Worm (Caenorhabditis elegans) whole organism, L4 larva: Measurements from ENCODE around the gene F26D11.2.

Experiments used
- aly-2 ChIP-seq: sonication (generic microtip); optimal IDR thresholded peaks from 2 replicates; lab custom pipeline; 2018; ENCODE audit warnings: missing biosample characterization, missing genetic modification characterization
- ama-1 ChIP-seq: fragments of 150-350 bp; optimal IDR thresholded peaks from 2 replicates; lab custom pipeline; 2014; ENCODE audit warnings: inconsistent platforms, mixed read lengths
- dmd-9 ChIP-seq: fragments of 200-800 bp; sonication (Bioruptor generic); IDR thresholded peaks from 2 replicates; pipeline ENCODE4 v1.3.6; 2022; ENCODE audit warnings: missing genetic modification reagents, missing genetic modification characterization, missing compliant biosample characterization
- lin-15B ChIP-seq: fragments of 150-350 bp; sonication (generic microtip); optimal IDR thresholded peaks from 3 replicates; lab custom pipeline; 2014; ENCODE audit warnings: missing biosample characterization, missing genetic modification characterization
- lin-39 ChIP-seq: fragments of 150-350 bp; optimal IDR thresholded peaks from 2 replicates; lab custom pipeline; 2014; ENCODE audit warnings: missing biosample characterization, missing genetic modification reagents, missing genetic modification characterization
- madf-9 ChIP-seq: fragments of 200-800 bp; sonication (Bioruptor generic); conservative IDR thresholded peaks from 2 replicates; pipeline ENCODE4 v1.3.6; 2022; ENCODE audit warnings: missing genetic modification reagents, missing genetic modification characterization, missing compliant biosample characterization
- nhr-102 ChIP-seq: sonication (generic microtip); optimal IDR thresholded peaks from 2 replicates; lab custom pipeline; 2016; ENCODE audit warnings: mild to moderate bottlenecking, missing genetic modification characterization, moderate library complexity, missing compliant biosample characterization
- nhr-77 ChIP-seq: fragments of 150-350 bp; optimal IDR thresholded peaks from 2 replicates; lab custom pipeline; 2014; ENCODE audit warnings: missing biosample characterization, missing genetic modification characterization
- sdz-12 ChIP-seq: fragments of 200-800 bp; sonication (Bioruptor generic); optimal IDR thresholded peaks from 2 replicates; lab custom pipeline; 2018; ENCODE audit warnings: mild to moderate bottlenecking, missing genetic modification characterization, missing compliant biosample characterization
- snpc-4 ChIP-seq: fragments of 150-350 bp; optimal IDR thresholded peaks from 2 replicates; lab custom pipeline; 2014; ENCODE audit warnings: missing biosample characterization, missing genetic modification characterization
- unc-130 ChIP-seq: sonication (generic microtip); optimal IDR thresholded peaks from 2 replicates; lab custom pipeline; 2016; ENCODE audit warnings: missing genetic modification reagents, missing genetic modification characterization, missing compliant biosample characterization
- unc-39 ChIP-seq: sonication (generic microtip); optimal IDR thresholded peaks from 2 replicates; lab custom pipeline; 2017; ENCODE audit warnings: missing biosample characterization, missing genetic modification characterization
- unc-62 ChIP-seq, 3 experiments: fragments of 150-350 bp in 1 of 3; sonication (generic microtip); optimal IDR thresholded peaks in 2 of 3; peaks in 1 of 3; 1 replicate in 1 of 3; 2 replicates in 2 of 3; lab custom pipeline; 2014 to 2017; ENCODE audit warnings: missing biosample characterization in 3 of 3, missing genetic modification characterization in 3 of 3, missing genetic modification reagents in 3 of 3, missing genotype in 1 of 3
- zag-1 ChIP-seq: fragments of 150-350 bp; optimal IDR thresholded peaks from 2 replicates; lab custom pipeline; 2014; ENCODE audit warnings: missing biosample characterization, missing genetic modification characterization

- TF ChIP-seq madf-9 (GFP tag; lab: Robert Waterston, UW) (no peak), lin-39 (tag; lab: Kevin White, UChicago) (no peak), unc-130 (no peak), nhr-102 (tag; lab: Kevin White, UChicago) (no peak), nhr-77 (tag; lab: Kevin White, UChicago) (no peak), unc-62 (GFP tag; optimal IDR thresholded peaks at IDR 0.05 in 1 of 2; lab: Kevin White, UChicago) (peak in 1 of 2 experiments; percentile 88), unc-62 (tag; optimal IDR thresholded peaks at IDR 0.05; lab: Kevin White, UChicago) (no peak), aly-2 (no peak), ama-1 (no peak), zag-1 (tag; lab: Kevin White, UChicago) (no peak), snpc-4 (tag; lab: Kevin White, UChicago) (no peak), unc-39 (tag; lab: Kevin White, UChicago) (no peak), dmd-9 (GFP tag; lab: Robert Waterston, UW) (no peak), sdz-12 (no peak), lin-15B (tag; lab: Kevin White, UChicago) (no peak)
These were observed 18.8 kb downstream of the F26D11.2 start, which contains the start of gene let-413 for ce11 chrV:7977701-7978461.
